Worm (Caenorhabditis elegans) whole organism, mixed stage, embryonic: ENCODE data around the gene F58E6.8.

ENCODE experiments used
- M03D4.4 ChIP-seq: sonication (generic microtip); optimal IDR thresholded peaks from 2 replicates; lab custom pipeline; 2017; ENCODE audit warnings: mild to moderate bottlenecking, missing genetic modification characterization, missing compliant biosample characterization
- ceh-39 ChIP-seq: fragments of 150-350 bp; optimal IDR thresholded peaks from 2 replicates; lab custom pipeline; 2014; ENCODE audit warnings: missing biosample characterization, missing genetic modification characterization
- hlh-1 ChIP-seq: fragments of 150-350 bp; optimal IDR thresholded peaks from 2 replicates; lab custom pipeline; 2014; ENCODE audit warnings: missing biosample characterization, missing genetic modification reagents, missing genetic modification characterization
- lin-13 ChIP-seq: fragments of 150-350 bp; optimal IDR thresholded peaks from 2 replicates; lab custom pipeline; 2014; ENCODE audit warnings: missing biosample characterization, missing genetic modification characterization
- lsy-2 ChIP-seq: fragments of 150-350 bp; optimal IDR thresholded peaks from 2 replicates; lab custom pipeline; 2014; ENCODE audit warnings: missing biosample characterization, missing genetic modification characterization
- mls-2 ChIP-seq: sonication (generic microtip); optimal IDR thresholded peaks from 2 replicates; lab custom pipeline; 2016; ENCODE audit warnings: mild to moderate bottlenecking, missing genetic modification characterization, moderate library complexity, missing compliant biosample characterization
- nhr-12 ChIP-seq: fragments of 150-350 bp; optimal IDR thresholded peaks from 2 replicates; lab custom pipeline; 2014; ENCODE audit warnings: missing biosample characterization, missing genetic modification characterization
- nhr-237 ChIP-seq: fragments of 150-350 bp; optimal IDR thresholded peaks from 2 replicates; lab custom pipeline; 2014; ENCODE audit warnings: missing biosample characterization, missing genetic modification characterization
- nhr-76 ChIP-seq: sonication (generic microtip); optimal IDR thresholded peaks from 2 replicates; lab custom pipeline; 2017; ENCODE audit warnings: missing biosample characterization, missing genetic modification characterization
- sem-2 ChIP-seq: fragments of 200-800 bp; sonication (Bioruptor generic); optimal IDR thresholded peaks from 2 replicates; lab custom pipeline; 2018; ENCODE audit warnings: mild to moderate bottlenecking, missing genetic modification characterization, missing compliant biosample characterization
- snpc-4 ChIP-seq: fragments of 150-350 bp; optimal IDR thresholded peaks from 2 replicates; lab custom pipeline; 2014; ENCODE audit warnings: missing biosample characterization, missing genetic modification characterization
- unc-39 ChIP-seq: fragments of 150-350 bp; optimal IDR thresholded peaks from 2 replicates; lab custom pipeline; 2014; ENCODE audit warnings: missing biosample characterization, missing genetic modification characterization
- unc-62 ChIP-seq: fragments of 150-350 bp; optimal IDR thresholded peaks from 2 replicates; lab custom pipeline; 2014; ENCODE audit warnings: missing biosample characterization, missing genetic modification reagents, missing genetic modification characterization
- ztf-11 ChIP-seq: fragments of 150-350 bp; optimal IDR thresholded peaks from 2 replicates; lab custom pipeline; 2014; ENCODE audit warnings: missing biosample characterization, missing genetic modification characterization

ce11 chrV:9737287-9737686 is 18.3 kb downstream of the F58E6.8 start, which contains the start of gene aqp-4:
- TF ChIP-seq sem-2 (GFP tag; lab: Kevin White, UChicago) (no peak), ztf-11 (tag; lab: Kevin White, UChicago) (no peak), unc-62 (GFP tag; lab: Kevin White, UChicago) (no peak), lsy-2 (tag; lab: Kevin White, UChicago) (no peak), hlh-1 (no peak), snpc-4 (tag; lab: Kevin White, UChicago) (no peak), M03D4.4 (tag; lab: Kevin White, UChicago) (no peak), ceh-39 (no peak), lin-13 (no peak), mls-2 (tag; lab: Kevin White, UChicago) (no peak), nhr-76 (tag; lab: Kevin White, UChicago) (no peak), nhr-12 (tag; lab: Kevin White, UChicago) (no peak), unc-39 (tag; lab: Kevin White, UChicago) (no peak), nhr-237 (tag; lab: Kevin White, UChicago) (no peak)
